Worm (Caenorhabditis elegans) whole organism, young adult: ENCODE results near the gene pqn-41.

ENCODE experiments used
- B0261.1 ChIP-seq: sonication (generic microtip); optimal IDR thresholded peaks from 2 replicates; lab custom pipeline; 2016; ENCODE audit warnings: mild to moderate bottlenecking, missing genetic modification characterization, moderate library complexity, missing compliant biosample characterization
- attf-3 ChIP-seq: fragments of 200-800 bp; sonication (Bioruptor generic); conservative IDR thresholded peaks from 2 replicates; pipeline ENCODE4 v1.3.6; 2022; ENCODE audit warnings: missing genetic modification reagents, missing genetic modification characterization, missing compliant biosample characterization
- bed-2 ChIP-seq: fragments of 200-800 bp; sonication (Bioruptor generic); IDR thresholded peaks from 2 replicates; pipeline ENCODE4 v1.3.6; 2022; ENCODE audit warnings: missing genetic modification reagents, missing genetic modification characterization, missing compliant biosample characterization
- hmg-1.2 ChIP-seq: fragments of 200-800 bp; sonication (Bioruptor generic); IDR thresholded peaks from 2 replicates; pipeline ENCODE4 v1.3.6; 2022; ENCODE audit warnings: missing genetic modification reagents, missing genetic modification characterization, missing compliant biosample characterization
- madf-3 ChIP-seq: fragments of 200-800 bp; sonication (Bioruptor generic); IDR thresholded peaks from 2 replicates; pipeline ENCODE4 v1.3.6; 2022; ENCODE audit warnings: missing genetic modification reagents, missing genetic modification characterization, missing compliant biosample characterization
- zfh-2 ChIP-seq: fragments of 200-800 bp; sonication (Bioruptor generic); conservative IDR thresholded peaks from 2 replicates; pipeline ENCODE4 v1.3.6; 2022; ENCODE audit warnings: missing genetic modification reagents, missing genetic modification characterization, missing compliant biosample characterization

DNA sequence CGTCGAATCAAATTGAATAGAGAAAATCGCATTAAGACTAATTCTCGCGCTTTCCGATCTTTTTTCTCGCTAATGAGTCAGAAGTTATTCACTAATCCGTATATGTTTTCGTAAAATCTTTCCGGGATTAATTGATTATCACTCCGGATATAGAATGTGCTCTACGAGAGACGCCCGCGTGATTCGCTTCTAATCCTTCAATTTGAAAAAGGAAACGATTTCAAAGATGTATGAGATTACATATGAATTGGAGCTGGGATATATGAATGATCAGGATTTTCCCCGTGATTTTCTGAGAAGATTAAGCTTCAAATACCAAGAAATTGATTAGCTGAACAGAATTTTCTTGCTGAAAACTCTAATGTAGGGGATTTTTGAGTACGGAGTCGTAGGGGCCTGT, 16.8 kb downstream of the pqn-41 start:
- TF ChIP-seq madf-3 (no peak), zfh-2 (GFP tag; lab: Robert Waterston, UW) (no peak), attf-3 (GFP tag; lab: Robert Waterston, UW) (no peak), bed-2 (no peak), B0261.1 (tag; lab: Kevin White, UChicago) (no peak), hmg-1.2 (GFP tag; lab: Robert Waterston, UW) (no peak)
